Worm (Caenorhabditis elegans) whole organism, L3 larva: ENCODE data around the gene msp-38.

Experiments
- R02D3.7 ChIP-seq: fragments of 150-350 bp; optimal IDR thresholded peaks from 2 replicates; lab custom pipeline; 2014; ENCODE audit warnings: missing biosample characterization, missing genetic modification characterization
- ZK546.5 ChIP-seq: sonication (generic microtip); optimal IDR thresholded peaks from 2 replicates; lab custom pipeline; 2017; ENCODE audit warnings: missing biosample characterization, missing genetic modification characterization
- aly-2 ChIP-seq: fragments of 150-350 bp; optimal IDR thresholded peaks from 2 replicates; lab custom pipeline; 2014; ENCODE audit warnings: missing biosample characterization, missing genetic modification characterization
- ama-1 ChIP-seq: fragments of 150-350 bp; optimal IDR thresholded peaks from 2 replicates; lab custom pipeline; 2018
- ceh-16 ChIP-seq: sonication (generic microtip); optimal IDR thresholded peaks from 2 replicates; lab custom pipeline; 2017; ENCODE audit warnings: missing biosample characterization, missing genetic modification characterization
- ceh-28 ChIP-seq: fragments of 150-350 bp; optimal IDR thresholded peaks from 2 replicates; lab custom pipeline; 2014; ENCODE audit warnings: missing biosample characterization, missing genetic modification reagents, missing genetic modification characterization
- ceh-9 ChIP-seq: sonication (generic microtip); optimal IDR thresholded peaks from 2 replicates; lab custom pipeline; 2018; ENCODE audit warnings: missing biosample characterization, missing genetic modification characterization
- egl-5 ChIP-seq: fragments of 150-350 bp; optimal IDR thresholded peaks from 2 replicates; lab custom pipeline; 2017; ENCODE audit warnings: missing biosample characterization, missing genetic modification reagents, missing genetic modification characterization, inconsistent platforms
- elt-1 ChIP-seq: fragments of 150-350 bp; optimal IDR thresholded peaks from 2 replicates; lab custom pipeline; 2014; ENCODE audit warnings: missing biosample characterization, missing genetic modification characterization
- elt-2 ChIP-seq: sonication (generic microtip); optimal IDR thresholded peaks from 2 replicates; lab custom pipeline; 2016; ENCODE audit warnings: missing genetic modification reagents, mild to moderate bottlenecking, missing genetic modification characterization, missing compliant biosample characterization
- elt-3 ChIP-seq, 3 experiments: fragments of 150-350 bp in 1 of 3; sonication (generic microtip) in 2 of 3; optimal IDR thresholded peaks; 2 replicates in 2 of 3; 4 replicates in 1 of 3; lab custom pipeline; 2014 to 2017; ENCODE audit warnings: missing biosample characterization in 3 of 3, missing genetic modification characterization in 3 of 3
- fkh-10 ChIP-seq: sonication (generic microtip); optimal IDR thresholded peaks from 2 replicates; lab custom pipeline; 2017; ENCODE audit warnings: missing biosample characterization, missing genetic modification reagents, missing genetic modification characterization
- fos-1 ChIP-seq: fragments of 150-350 bp; optimal IDR thresholded peaks from 2 replicates; lab custom pipeline; 2014; ENCODE audit warnings: missing biosample characterization, missing genetic modification characterization
- hmg-11 ChIP-seq: sonication (generic microtip); optimal IDR thresholded peaks from 2 replicates; lab custom pipeline; 2016; ENCODE audit warnings: missing genetic modification characterization, missing compliant biosample characterization
- jun-1 ChIP-seq: fragments of 150-350 bp; optimal IDR thresholded peaks from 2 replicates; lab custom pipeline; 2014; ENCODE audit warnings: missing biosample characterization, missing genetic modification reagents, missing genetic modification characterization
- lsy-12 ChIP-seq: sonication (generic microtip); optimal IDR thresholded peaks from 2 replicates; lab custom pipeline; 2016; ENCODE audit warnings: mild to moderate bottlenecking, missing genetic modification characterization, missing compliant biosample characterization
- mdl-1 ChIP-seq: fragments of 150-350 bp; optimal IDR thresholded peaks from 2 replicates; lab custom pipeline; 2014; ENCODE audit warnings: missing biosample characterization, missing genetic modification characterization
- nfya-1 ChIP-seq: sonication (generic microtip); optimal IDR thresholded peaks from 2 replicates; lab custom pipeline; 2017; ENCODE audit warnings: missing genetic modification characterization, mild to moderate bottlenecking, missing compliant biosample characterization, antibody characterized with exemption, moderate library complexity; ENCODE audit not compliant: insufficient read depth
- nhr-11 ChIP-seq: fragments of 150-350 bp; optimal IDR thresholded peaks from 2 replicates; lab custom pipeline; 2014; ENCODE audit warnings: missing biosample characterization, missing genetic modification characterization
- nhr-23 ChIP-seq: fragments of 150-350 bp; optimal IDR thresholded peaks from 2 replicates; lab custom pipeline; 2014; ENCODE audit warnings: missing biosample characterization, missing genetic modification reagents, missing genetic modification characterization
- nhr-237 ChIP-seq: fragments of 150-350 bp; optimal IDR thresholded peaks from 2 replicates; lab custom pipeline; 2014; ENCODE audit warnings: missing biosample characterization, missing genetic modification characterization
- nhr-25 ChIP-seq: sonication (generic microtip); optimal IDR thresholded peaks from 2 replicates; lab custom pipeline; 2017; ENCODE audit warnings: missing biosample characterization, missing genetic modification characterization
- nhr-76 ChIP-seq: fragments of 150-350 bp; sonication (generic microtip); optimal IDR thresholded peaks from 5 replicates; lab custom pipeline; 2014; ENCODE audit warnings: missing biosample characterization, missing genetic modification characterization
- nhr-77 ChIP-seq: fragments of 150-350 bp; optimal IDR thresholded peaks from 2 replicates; lab custom pipeline; 2014; ENCODE audit warnings: missing biosample characterization, missing genetic modification characterization
- pha-4 ChIP-seq: fragments of 150-350 bp; optimal IDR thresholded peaks from 2 replicates; lab custom pipeline; 2014; ENCODE audit warnings: missing biosample characterization, missing genetic modification reagents, missing genetic modification characterization
- sea-2 ChIP-seq: fragments of 150-350 bp; sonication (generic microtip); optimal IDR thresholded peaks from 4 replicates; lab custom pipeline; 2014; ENCODE audit warnings: missing biosample characterization, missing genetic modification reagents, missing genetic modification characterization
- skn-1 ChIP-seq: fragments of 150-350 bp; optimal IDR thresholded peaks from 2 replicates; lab custom pipeline; 2014; ENCODE audit warnings: missing biosample characterization, missing genetic modification characterization
- unc-39 ChIP-seq: sonication (generic microtip); optimal IDR thresholded peaks from 4 replicates; lab custom pipeline; 2017; ENCODE audit warnings: missing biosample characterization, missing genetic modification characterization
- unc-62 ChIP-seq: fragments of 150-350 bp; sonication (generic microtip); optimal IDR thresholded peaks from 4 replicates; lab custom pipeline; 2014; ENCODE audit warnings: missing biosample characterization, missing genetic modification reagents, missing genetic modification characterization
- ztf-11 ChIP-seq: fragments of 150-350 bp; optimal IDR thresholded peaks from 2 replicates; lab custom pipeline; 2014; ENCODE audit warnings: missing biosample characterization, missing genetic modification characterization

Gene msp-38

DNA sequence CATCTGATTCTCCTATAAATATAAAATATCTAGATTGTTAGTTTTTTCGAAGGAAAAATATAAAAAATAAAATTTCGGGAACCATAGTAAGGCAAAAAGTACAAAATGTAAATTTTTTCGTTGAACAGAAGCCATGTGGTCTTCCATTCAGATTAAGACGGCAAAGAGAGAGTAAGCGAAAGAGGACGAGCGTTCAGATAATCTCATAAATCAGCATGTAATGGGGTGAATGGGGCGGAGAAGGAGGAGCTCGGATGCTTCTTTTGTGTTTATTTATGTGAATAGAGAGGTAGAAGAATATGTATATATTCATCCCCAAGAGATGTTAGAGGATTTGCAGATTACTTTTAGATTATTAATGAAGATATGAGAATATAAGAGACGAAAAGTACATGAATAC is 30.8 kb upstream of the msp-38 start, which contains the start of gene pxf-1:
Gene pxf-1 (minus strand): TSS at position 14 of the 400 bp plus-strand sequence.
- peak; percentile 52 for TF ChIP-seq egl-5 (tag; lab: Kevin White, UChicago)
- no peak for TF ChIP-seq pha-4 (tag; lab: Kevin White, UChicago)

DNA sequence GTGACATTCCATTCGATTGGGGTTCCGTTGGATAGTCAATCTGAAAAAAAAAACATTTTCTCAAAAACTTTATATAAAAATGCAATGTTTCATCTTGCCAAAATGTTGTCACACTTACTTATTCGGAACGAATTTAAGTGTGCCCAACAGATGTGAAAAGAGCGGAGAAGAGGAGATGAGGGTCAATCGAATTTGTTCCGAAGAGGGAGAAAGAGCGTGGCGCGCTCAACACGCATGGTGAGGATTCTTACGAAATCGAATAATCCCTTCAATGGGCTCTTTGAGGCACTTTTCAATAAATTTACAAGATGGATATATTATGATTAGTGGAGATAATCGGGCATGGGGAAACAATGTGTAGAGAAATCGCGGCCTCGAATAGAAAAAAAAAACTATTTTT is 27.3 kb upstream of the msp-38 start:
- TF ChIP-seq fkh-10 (GFP tag; lab: Kevin White, UChicago) (peak; percentile 93), ZK546.5 (tag; lab: Kevin White, UChicago) (no peak)

ce11 chrIV:10164086-10164485 is 20.5 kb upstream of the msp-38 start:
- TF ChIP-seq egl-5 (tag; lab: Kevin White, UChicago) (no peak), nhr-76 (tag; lab: Kevin White, UChicago) (no peak), nhr-25 (tag; lab: Kevin White, UChicago) (no peak), pha-4 (tag; lab: Kevin White, UChicago) (no peak), nhr-11 (tag; lab: Kevin White, UChicago) (no peak), mdl-1 (tag; lab: Kevin White, UChicago) (no peak), jun-1 (tag; lab: Kevin White, UChicago) (no peak), skn-1 (tag; lab: Kevin White, UChicago) (no peak), ama-1 (lab: Kevin White, UChicago) (no peak), elt-3 (tag; optimal IDR thresholded peaks at IDR 0.05; lab: Kevin White, UChicago) (no peak), lsy-12 (no peak), unc-62 (GFP tag; lab: Kevin White, UChicago) (no peak)

DNA sequence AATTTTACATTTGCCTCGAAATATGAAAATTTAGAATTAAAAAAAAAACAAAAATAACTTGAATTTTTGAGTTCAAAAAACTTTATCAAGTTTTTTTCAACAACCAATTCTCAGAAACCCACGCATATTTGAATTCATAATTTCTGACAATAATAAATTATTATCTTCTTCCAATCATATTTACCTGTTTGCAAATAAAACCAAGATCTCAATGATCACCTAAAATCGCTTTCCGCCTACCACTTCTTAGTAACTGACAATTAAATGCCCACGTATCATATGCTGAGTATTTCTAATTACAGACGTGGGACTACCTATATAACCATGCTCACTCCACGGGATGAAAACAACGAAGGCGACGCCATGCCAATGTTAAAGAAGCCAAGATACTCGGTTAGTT is 18.2 kb upstream of the msp-38 start, which contains the start of gene pps-1:
Gene pps-1 (plus strand): TSS at position 301 of the 400 bp plus-strand sequence.
- TF ChIP-seq nhr-77 (tag; lab: Kevin White, UChicago): no peak
- TF ChIP-seq sea-2 (GFP tag; lab: Kevin White, UChicago): no peak
- TF ChIP-seq ama-1 (lab: Kevin White, UChicago): no peak

ce11 chrIV:10157489-10158088 is 14.0 kb upstream of the msp-38 start, which contains the start of gene ttr-53:
Gene ttr-53, plus strand, starts transcription at chrIV:10158038.
- TF ChIP-seq nhr-23 (tag; lab: Kevin White, UChicago): no peak
- TF ChIP-seq R02D3.7 (tag; lab: Kevin White, UChicago): no peak
- no peak for TF ChIP-seq nhr-77 (tag; lab: Kevin White, UChicago)
- no peak for TF ChIP-seq ceh-16 (tag; lab: Kevin White, UChicago)
- TF ChIP-seq hmg-11 (tag; lab: Kevin White, UChicago): no peak
- TF ChIP-seq ama-1 (lab: Kevin White, UChicago): no peak
- TF ChIP-seq nhr-25 (tag; lab: Kevin White, UChicago): no peak
- no peak for TF ChIP-seq unc-39
- no peak for TF ChIP-seq elt-1 (tag; lab: Kevin White, UChicago)
- TF ChIP-seq pha-4 (tag; lab: Kevin White, UChicago): no peak
- no peak for TF ChIP-seq nfya-1 (tag; lab: Kevin White, UChicago)
- TF ChIP-seq ceh-28 (tag; lab: Kevin White, UChicago): no peak
- no peak for TF ChIP-seq jun-1 (tag; lab: Kevin White, UChicago)
- TF ChIP-seq ztf-11: no peak
- TF ChIP-seq ceh-9 (tag; lab: Kevin White, UChicago): no peak
- no peak for TF ChIP-seq elt-2 (tag; lab: Kevin White, UChicago)

DNA sequence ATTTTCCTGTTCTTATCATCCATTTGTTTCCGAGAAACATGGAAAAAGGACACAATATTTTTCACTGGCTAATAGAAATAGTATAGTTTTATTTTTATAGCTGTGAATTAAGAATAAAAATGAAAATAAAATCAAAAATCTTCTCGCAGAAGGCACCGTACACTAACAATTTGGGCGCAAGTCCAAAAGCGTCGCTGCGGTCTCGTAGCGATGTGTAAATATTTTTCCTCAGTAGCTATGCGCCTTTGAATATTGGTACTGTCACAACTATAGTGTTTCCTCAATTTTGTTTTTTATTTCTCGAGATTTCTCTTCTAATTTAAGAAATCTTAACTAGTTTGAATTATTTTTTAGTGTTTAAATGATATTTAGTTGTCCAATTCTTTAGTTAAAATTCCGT is 13.5 kb upstream of the msp-38 start:
- TF ChIP-seq jun-1 (tag; lab: Kevin White, UChicago) (no peak), nhr-237 (no peak), nhr-25 (tag; lab: Kevin White, UChicago) (no peak), aly-2 (tag; lab: Kevin White, UChicago) (no peak), sea-2 (GFP tag; lab: Kevin White, UChicago) (no peak), elt-1 (tag; lab: Kevin White, UChicago) (no peak), fos-1 (tag; lab: Kevin White, UChicago) (no peak), ztf-11 (no peak)
